Worm (Caenorhabditis elegans): ENCODE results near the gene Y5H2B.3.

- no peak for TF ChIP-seq mep-1 (tag; optimal IDR thresholded peaks at IDR 0.05)
- TF ChIP-seq aly-2 (tag; optimal IDR thresholded peaks at IDR 0.05), result no peak
- TF ChIP-seq elt-3 (tag; optimal IDR thresholded peaks at IDR 0.05), result no peak
- no peak for TF ChIP-seq lin-39 (tag; optimal IDR thresholded peaks at IDR 0.05)
- no peak for TF ChIP-seq unc-86 (tag; optimal IDR thresholded peaks at IDR 0.05)
- no peak for TF ChIP-seq ama-1 (optimal IDR thresholded peaks at IDR 0.05)
- TF ChIP-seq mdl-1 (tag; optimal IDR thresholded peaks at IDR 0.05), result peak in 1 of 2 experiments; percentile 43
- peak; percentile 85 for TF ChIP-seq nhr-20 (tag; optimal IDR thresholded peaks at IDR 0.05)
- no peak for TF ChIP-seq hpl-2 (GFP tag; optimal IDR thresholded peaks at IDR 0.05)
- TF ChIP-seq Y116A8C.19 (tag; optimal IDR thresholded peaks at IDR 0.05; ENCODE audit: borderline replicate concordance), result no peak
- TF ChIP-seq ztf-4 (tag; optimal IDR thresholded peaks at IDR 0.05), result no peak
These were observed 4.0 kb downstream of the Y5H2B.3 start, which contains the start of gene nhr-13 for ce11 chrV:2192117-2192516.

Data from whole organism, L1 larva.